Fruit fly (Drosophila melanogaster) whole organism, embryonic: ENCODE data around the gene CG34310.
A peak's percentile ranks its signal among the peaks of the same experiment; 100 is the strongest.

ENCODE experiments used
- CG10543 ChIP-seq: fragments of 200-800 bp; sonication (Bioruptor generic); optimal IDR thresholded peaks from 3 replicates; lab custom pipeline; 2017; ENCODE audit warnings: missing biosample characterization, mild to moderate bottlenecking, missing genetic modification characterization, moderate library complexity
- CG11085 ChIP-seq: fragments of 200-800 bp; sonication (Bioruptor generic); IDR thresholded peaks from 2 replicates; pipeline ENCODE4 v1.3.6; 2022; ENCODE audit warnings: missing biosample characterization, missing genetic modification characterization
- CG11093 ChIP-seq: fragments of 200-800 bp; sonication (Bioruptor generic); IDR thresholded peaks from 3 replicates; pipeline ENCODE4 v1.3.6; 2022; ENCODE audit warnings: missing biosample characterization, missing genetic modification characterization
- CG11695 ChIP-seq: fragments of 200-800 bp; sonication (Bioruptor generic); IDR thresholded peaks from 3 replicates; pipeline ENCODE4 v1.3.6; 2022; ENCODE audit warnings: missing biosample characterization, missing genetic modification characterization
- CG12769 ChIP-seq: fragments of 200-800 bp; sonication (Bioruptor generic); optimal IDR thresholded peaks from 2 replicates; lab custom pipeline; 2019; ENCODE audit warnings: missing biosample characterization, mild to moderate bottlenecking, missing genetic modification characterization, moderate library complexity
- CG13296 ChIP-seq: fragments of 200-800 bp; sonication (Bioruptor generic); optimal IDR thresholded peaks from 3 replicates; lab custom pipeline; 2018; ENCODE audit warnings: missing biosample characterization, mild to moderate bottlenecking, missing genetic modification characterization
- CG14014 ChIP-seq: fragments of 200-800 bp; sonication (Bioruptor generic); IDR thresholded peaks from 2 replicates; pipeline ENCODE4 v1.3.6; 2022; ENCODE audit warnings: missing biosample characterization, missing genetic modification characterization
- CG14667 ChIP-seq: fragments of 200-800 bp; sonication (Bioruptor generic); IDR thresholded peaks from 2 replicates; pipeline ENCODE4 v1.3.6; 2022; ENCODE audit warnings: missing biosample characterization, missing genetic modification characterization
- CG1603 ChIP-seq: fragments of 200-800 bp; sonication (Bioruptor generic); optimal IDR thresholded peaks from 2 replicates; lab custom pipeline; 2019; ENCODE audit warnings: missing biosample characterization, mild to moderate bottlenecking, missing genetic modification characterization, moderate library complexity
- CG16779 ChIP-seq: fragments of 200-800 bp; sonication (Bioruptor generic); IDR thresholded peaks from 2 replicates; pipeline ENCODE4 v1.3.6; 2022; ENCODE audit warnings: missing biosample characterization, missing genetic modification characterization
- CG17186 ChIP-seq: fragments of 200-800 bp; sonication (Bioruptor generic); optimal IDR thresholded peaks from 3 replicates; lab custom pipeline; 2017; ENCODE audit warnings: missing biosample characterization, missing genetic modification reagents, missing genetic modification characterization
- CG17328 ChIP-seq: fragments of 200-800 bp; sonication (Bioruptor generic); IDR thresholded peaks from 2 replicates; pipeline ENCODE4 v1.3.6; 2022; ENCODE audit warnings: missing biosample characterization, missing genetic modification characterization
- CG17802 ChIP-seq: fragments of 200-800 bp; sonication (Bioruptor generic); optimal IDR thresholded peaks from 2 replicates; lab custom pipeline; 2018; ENCODE audit warnings: missing biosample characterization, mild to moderate bottlenecking, missing genetic modification characterization, moderate library complexity
- CG2116 ChIP-seq: fragments of 200-800 bp; sonication (Bioruptor generic); optimal IDR thresholded peaks from 3 replicates; lab custom pipeline; 2018; ENCODE audit warnings: missing biosample characterization, mild to moderate bottlenecking, missing genetic modification characterization
- CG3726 ChIP-seq: fragments of 200-800 bp; sonication (Bioruptor generic); IDR thresholded peaks from 3 replicates; pipeline ENCODE4, ENCODE4 v1.3.6; 2022; ENCODE audit warnings: missing biosample characterization, missing genetic modification characterization
- CG5245 ChIP-seq: fragments of 200-800 bp; sonication (Bioruptor generic); optimal IDR thresholded peaks from 3 replicates; lab custom pipeline; 2016; ENCODE audit warnings: missing biosample characterization, missing genetic modification characterization
- CG6175 ChIP-seq: fragments of 200-800 bp; sonication (Bioruptor generic); IDR thresholded peaks from 3 replicates; pipeline ENCODE4 v1.3.6; 2022; ENCODE audit warnings: missing biosample characterization, missing genetic modification characterization
- CG8924 ChIP-seq: fragments of 200-800 bp; optimal IDR thresholded peaks from 3 replicates; lab custom pipeline; 2019; ENCODE audit warnings: missing biosample characterization, mild to moderate bottlenecking, missing genetic modification characterization, moderate library complexity
- CG9215 ChIP-seq: fragments of 200-800 bp; sonication (Bioruptor generic); IDR thresholded peaks from 2 replicates; pipeline ENCODE4 v1.3.6; 2022; ENCODE audit warnings: missing biosample characterization, missing genetic modification characterization
- D19A ChIP-seq: fragments of 200-800 bp; optimal IDR thresholded peaks from 3 replicates; lab custom pipeline; 2019; ENCODE audit warnings: missing biosample characterization, mild to moderate bottlenecking, missing genetic modification characterization, moderate library complexity
- Deaf1 ChIP-seq: fragments of 200-800 bp; optimal IDR thresholded peaks from 3 replicates; lab custom pipeline; 2019; ENCODE audit warnings: missing biosample characterization, mild to moderate bottlenecking, missing genetic modification characterization, moderate library complexity
- Dfd ChIP-seq, 2 experiments: fragments of >200 bp; optimal IDR thresholded peaks; 2 replicates each; lab custom pipeline; 2017; ENCODE audit warnings: missing biosample characterization in 2 of 2, missing genetic modification characterization in 2 of 2
- HLH54F ChIP-seq: fragments of 200-800 bp; sonication (Bioruptor generic); optimal IDR thresholded peaks from 3 replicates; lab custom pipeline; 2016; ENCODE audit warnings: missing biosample characterization, missing genetic modification characterization
- Hey ChIP-seq: fragments of 200-800 bp; sonication (Bioruptor generic); optimal IDR thresholded peaks from 3 replicates; lab custom pipeline; 2018; ENCODE audit warnings: missing biosample characterization, mild to moderate bottlenecking, missing genetic modification characterization
- HmgD ChIP-seq: fragments of 200-800 bp; sonication (Bioruptor generic); optimal IDR thresholded peaks from 3 replicates; lab custom pipeline; 2016; ENCODE audit warnings: missing biosample characterization, missing genetic modification characterization
- Lpt ChIP-seq: fragments of >200 bp; optimal IDR thresholded peaks from 2 replicates; lab custom pipeline; 2018; ENCODE audit warnings: missing biosample characterization, missing genetic modification characterization
- MESR4 ChIP-seq: fragments of 200-800 bp; sonication (Bioruptor generic); optimal IDR thresholded peaks from 2 replicates; lab custom pipeline; 2018; ENCODE audit warnings: missing biosample characterization, mild to moderate bottlenecking, missing genetic modification characterization, moderate library complexity
- Nf-YA ChIP-seq: fragments of 200-800 bp; sonication (Bioruptor generic); IDR thresholded peaks from 2 replicates; pipeline ENCODE4 v1.3.6; 2022; ENCODE audit warnings: missing biosample characterization, missing genetic modification characterization
- NfI ChIP-seq: fragments of 200-800 bp; sonication (Bioruptor generic); optimal IDR thresholded peaks from 3 replicates; lab custom pipeline; 2018; ENCODE audit warnings: missing biosample characterization, mild to moderate bottlenecking, missing genetic modification characterization, moderate library complexity
- Pdp1 ChIP-seq, 2 experiments: fragments of 200-800 bp; sonication (Bioruptor generic); optimal IDR thresholded peaks; 3 replicates each; lab custom pipeline; 2016; ENCODE audit warnings: missing biosample characterization in 2 of 2, missing genetic modification characterization in 2 of 2, mild to moderate bottlenecking in 1 of 2, moderate library complexity in 1 of 2
- Rx ChIP-seq: fragments of 200-800 bp; sonication (Bioruptor generic); IDR thresholded peaks from 2 replicates; pipeline ENCODE4 v1.3.6; 2022; ENCODE audit warnings: missing biosample characterization, missing genetic modification characterization
- Side ChIP-seq: fragments of 200-800 bp; sonication (Bioruptor generic); optimal IDR thresholded peaks from 2 replicates; lab custom pipeline; 2016; ENCODE audit warnings: missing biosample characterization, missing genetic modification characterization
- Sox100B ChIP-seq: fragments of 200-800 bp; sonication (Bioruptor generic); optimal IDR thresholded peaks from 3 replicates; lab custom pipeline; 2018; ENCODE audit warnings: missing biosample characterization, mild to moderate bottlenecking, missing genetic modification characterization
- al ChIP-seq: fragments of 200-800 bp; sonication (Bioruptor generic); IDR thresholded peaks from 2 replicates; pipeline ENCODE4 v1.3.6; 2022; ENCODE audit warnings: missing biosample characterization, missing genetic modification characterization
- chinmo ChIP-seq: fragments of 200-800 bp; sonication (Bioruptor generic); IDR thresholded peaks from 4 replicates; pipeline ENCODE4 v1.3.6; 2022; ENCODE audit warnings: missing biosample characterization, missing genetic modification characterization; ENCODE audit not compliant: partially characterized antibody
- crol ChIP-seq: fragments of 200-800 bp; sonication (Bioruptor generic); IDR thresholded peaks from 2 replicates; pipeline ENCODE4 v1.3.6; 2022; ENCODE audit warnings: missing biosample characterization, missing genetic modification characterization
- dati ChIP-seq: fragments of 200-800 bp; sonication (Bioruptor generic); IDR thresholded peaks from 2 replicates; pipeline ENCODE4 v1.3.6; 2022; ENCODE audit warnings: missing biosample characterization, missing genetic modification characterization
- hbn ChIP-seq: fragments of 200-800 bp; sonication (Bioruptor generic); IDR thresholded peaks from 2 replicates; pipeline ENCODE4 v1.3.6; 2022; ENCODE audit warnings: missing biosample characterization, missing genetic modification characterization; ENCODE audit not compliant: partially characterized antibody
- insv ChIP-seq, 2 experiments: fragments of 200-800 bp; sonication (Bioruptor generic); optimal IDR thresholded peaks; 3 replicates each; lab custom pipeline; 2016 to 2018; ENCODE audit warnings: missing biosample characterization in 2 of 2, missing genetic modification characterization in 2 of 2
- scrt ChIP-seq: fragments of 200-800 bp; sonication (Bioruptor generic); optimal IDR thresholded peaks from 2 replicates; lab custom pipeline; 2018; ENCODE audit warnings: missing biosample characterization, mild to moderate bottlenecking, missing genetic modification characterization, moderate library complexity
- sd ChIP-seq: fragments of 200-800 bp; sonication (Bioruptor generic); optimal IDR thresholded peaks from 3 replicates; lab custom pipeline; 2018; ENCODE audit warnings: missing biosample characterization, mild to moderate bottlenecking, missing genetic modification characterization, moderate library complexity
- sens ChIP-seq: fragments of 200-800 bp; sonication (Bioruptor generic); peaks from one replicate; lab custom pipeline; 2016; ENCODE audit warnings: missing biosample characterization, missing genetic modification characterization
- sens-2 ChIP-seq: fragments of 200-800 bp; sonication (Bioruptor generic); IDR thresholded peaks from 2 replicates; pipeline ENCODE4 v1.3.6; 2022; ENCODE audit warnings: missing biosample characterization, missing genetic modification characterization
- slbo ChIP-seq: fragments of 200-800 bp; sonication (Bioruptor generic); IDR thresholded peaks from 2 replicates; pipeline ENCODE4 v1.3.6; 2022; ENCODE audit warnings: missing biosample characterization, missing genetic modification characterization
- sqz ChIP-seq: fragments of 200-800 bp; sonication (Bioruptor generic); optimal IDR thresholded peaks from 3 replicates; lab custom pipeline; 2018; ENCODE audit warnings: missing biosample characterization, mild to moderate bottlenecking, missing genetic modification characterization
- ssp ChIP-seq: fragments of 200-800 bp; sonication (Bioruptor generic); IDR thresholded peaks from 2 replicates; pipeline ENCODE4 v1.3.6; 2022; ENCODE audit warnings: missing biosample characterization, missing genetic modification characterization
- sug ChIP-seq: fragments of 200-800 bp; optimal IDR thresholded peaks from 2 replicates; lab custom pipeline; 2019; ENCODE audit warnings: missing biosample characterization, mild to moderate bottlenecking, missing genetic modification characterization, moderate library complexity
- twi ChIP-seq: fragments of 200-800 bp; optimal IDR thresholded peaks from 2 replicates; lab custom pipeline; 2019; ENCODE audit warnings: missing biosample characterization, mild to moderate bottlenecking, missing genetic modification characterization, moderate library complexity

Gene CG34310

DNA sequence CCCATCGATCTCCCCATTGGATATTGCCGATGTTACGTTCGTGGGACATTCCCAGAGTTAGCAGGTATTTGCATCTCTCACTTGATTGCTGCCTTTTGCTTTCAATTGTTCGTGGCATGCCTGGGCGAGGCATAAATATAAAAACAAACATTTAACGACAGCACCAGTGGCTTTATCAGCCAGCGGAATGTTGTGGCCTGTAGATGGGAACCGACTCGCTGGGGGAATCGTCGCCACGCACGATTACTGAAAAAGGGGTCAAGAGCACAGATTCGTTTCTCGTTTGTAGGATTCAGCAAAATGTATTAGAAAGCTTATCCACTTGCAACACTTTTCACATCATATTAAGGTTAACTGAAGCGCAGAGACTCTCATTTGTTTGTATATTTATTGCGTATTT lies 7.9 kb downstream of the CG34310 start:
- TF ChIP-seq CG17328 (GFP tag; lab: Robert Waterston, UW): no peak
- peak; percentile 35 for TF ChIP-seq CG12769 (tag; lab: Kevin White, UChicago)
- no peak for TF ChIP-seq Lpt
- TF ChIP-seq D19A (tag; lab: Kevin White, UChicago): no peak
- TF ChIP-seq sd (tag; lab: Kevin White, UChicago): peak; percentile 73
- no peak for TF ChIP-seq HmgD (GFP tag; lab: Kevin White, UChicago)
- no peak for TF ChIP-seq sens-2
- TF ChIP-seq CG11093 (GFP tag; lab: Robert Waterston, UW): no peak
- no peak for TF ChIP-seq CG17186 (GFP tag; lab: Kevin White, UChicago)
- TF ChIP-seq sug (tag; lab: Kevin White, UChicago): peak; percentile 55
- no peak for TF ChIP-seq hbn
- no peak for TF ChIP-seq chinmo (GFP tag; lab: Robert Waterston, UW)
- TF ChIP-seq sens (GFP tag; lab: Kevin White, UChicago): peak; percentile 48
- TF ChIP-seq CG6175 (GFP tag; lab: Robert Waterston, UW): 0 out of 3 replicates have a peak, but pooled peaks have one; percentile 25
- no peak for TF ChIP-seq al (GFP tag; lab: Robert Waterston, UW)
- TF ChIP-seq CG10543: no peak
- TF ChIP-seq Deaf1 (tag; lab: Kevin White, UChicago): peak; percentile 46

dm6 chr2L:6673211-6674012 lies 9.9 kb downstream of the CG34310 start, which contains the start of gene Spn27A:
Gene Spn27A, minus strand, starts transcription at chr2L:6673347.
- TF ChIP-seq Nf-YA (GFP tag; lab: Robert Waterston, UW): no peak
- TF ChIP-seq slbo: peak; percentile 38; the same call in 1 of the 2 replicates
- peak; percentile 31 for TF ChIP-seq CG2116
- no peak for TF ChIP-seq CG9215 (GFP tag; lab: Robert Waterston, UW)
- no peak for TF ChIP-seq Dfd (GFP tag; optimal IDR thresholded peaks at IDR 0.05; lab: Kevin White, UChicago)
- TF ChIP-seq dati: no peak
- peak; percentile 70 for TF ChIP-seq HLH54F (GFP tag; lab: Kevin White, UChicago)
- peak in 1 of 2 experiments; percentile 32 for TF ChIP-seq insv (GFP tag; optimal IDR thresholded peaks at IDR 0.05; lab: Kevin White, UChicago)
- TF ChIP-seq CG12769 (tag; lab: Kevin White, UChicago): peak; percentile 3
- peak; percentile 42 for TF ChIP-seq twi (tag; lab: Kevin White, UChicago)
- peak; percentile 38 for TF ChIP-seq scrt
- peak; percentile 7; the same call in 1 of the 2 replicates for TF ChIP-seq sens-2
- no peak for TF ChIP-seq CG17802
- TF ChIP-seq MESR4: peak; percentile 11
- no peak for TF ChIP-seq CG5245 (GFP tag; lab: Kevin White, UChicago)
- no peak for TF ChIP-seq CG11085 (GFP tag; lab: Robert Waterston, UW)
- TF ChIP-seq CG3726 (GFP tag; lab: Robert Waterston, UW): no peak; the same call in 2 of the 3 replicates
- peak; percentile 68 for TF ChIP-seq CG1603 (tag; lab: Kevin White, UChicago)
- no peak for TF ChIP-seq Rx
- no peak for TF ChIP-seq CG8924 (tag; lab: Kevin White, UChicago)
- TF ChIP-seq Side (GFP tag; lab: Kevin White, UChicago): peak; percentile 54
- TF ChIP-seq crol (GFP tag; lab: Robert Waterston, UW): peak; percentile 70
- peak; percentile 78 for TF ChIP-seq sqz (GFP tag; lab: Kevin White, UChicago)
- TF ChIP-seq Pdp1 (GFP tag; optimal IDR thresholded peaks at IDR 0.05; lab: Kevin White, UChicago): peak; percentile 59 to 99
- 0 out of 2 replicates have a peak, but pooled peaks have one; percentile 13 for TF ChIP-seq CG14014 (GFP tag; lab: Robert Waterston, UW)
- TF ChIP-seq CG16779 (GFP tag; lab: Robert Waterston, UW): no peak
- peak; percentile 61 for TF ChIP-seq NfI (GFP tag; lab: Kevin White, UChicago)
- TF ChIP-seq CG11695 (GFP tag; lab: Robert Waterston, UW): 0 out of 3 replicates have a peak, but pooled peaks have one; percentile 19
- TF ChIP-seq Sox100B (GFP tag; lab: Kevin White, UChicago): peak; percentile 59
- peak; percentile 21 for TF ChIP-seq CG13296 (GFP tag; lab: Kevin White, UChicago)
- TF ChIP-seq CG14667 (GFP tag; lab: Robert Waterston, UW): no peak; the same call in 1 of the 2 replicates
- peak; percentile 20; the same call in 1 of the 2 replicates for TF ChIP-seq ssp (GFP tag; lab: Robert Waterston, UW)
- no peak for TF ChIP-seq Hey
- TF ChIP-seq CG17328 (GFP tag; lab: Robert Waterston, UW): peak; percentile 39; the same call in 1 of the 2 replicates
